Fruit fly (Drosophila melanogaster) whole organism, embryonic: ENCODE measurements around the gene eys.

Experiments
- Aef1 ChIP-seq: fragments of 200-800 bp; sonication (Bioruptor generic); IDR thresholded peaks from 3 replicates; pipeline ENCODE4 v1.3.6; 2022; ENCODE audit warnings: missing biosample characterization, missing genetic modification characterization
- Atf3 ChIP-seq: fragments of 200-800 bp; sonication (Bioruptor generic); optimal IDR thresholded peaks from 3 replicates; lab custom pipeline; 2016; ENCODE audit warnings: missing biosample characterization, missing genetic modification characterization
- Atf6 ChIP-seq: fragments of 200-800 bp; sonication (Bioruptor generic); IDR thresholded peaks from 2 replicates; pipeline ENCODE4 v1.3.6; 2022; ENCODE audit warnings: missing biosample characterization, missing genetic modification characterization
- BtbVII ChIP-seq: fragments of 200-800 bp; sonication (Bioruptor generic); optimal IDR thresholded peaks from 3 replicates; lab custom pipeline; 2017; ENCODE audit warnings: missing biosample characterization, mild to moderate bottlenecking, missing genetic modification characterization
- CG10267 ChIP-seq: fragments of 200-800 bp; sonication (Bioruptor generic); optimal IDR thresholded peaks from 2 replicates; lab custom pipeline; 2018; ENCODE audit warnings: missing biosample characterization, mild to moderate bottlenecking, missing genetic modification characterization, moderate library complexity
- CG10543 ChIP-seq: fragments of 200-800 bp; sonication (Bioruptor generic); optimal IDR thresholded peaks from 3 replicates; lab custom pipeline; 2017; ENCODE audit warnings: missing biosample characterization, mild to moderate bottlenecking, missing genetic modification characterization, moderate library complexity
- CG11560 ChIP-seq: fragments of 200-800 bp; sonication (Bioruptor generic); IDR thresholded peaks from 3 replicates; pipeline ENCODE4 v1.3.6; 2022; ENCODE audit warnings: missing biosample characterization, missing genetic modification characterization
- CG13894 ChIP-seq: fragments of 200-800 bp; sonication (Bioruptor generic); optimal IDR thresholded peaks from 3 replicates; lab custom pipeline; 2018; ENCODE audit warnings: missing biosample characterization, mild to moderate bottlenecking, missing genetic modification characterization, moderate library complexity
- CG14860 ChIP-seq: fragments of 200-800 bp; sonication (Bioruptor generic); IDR thresholded peaks from 3 replicates; pipeline ENCODE4 v1.3.6; 2022; ENCODE audit warnings: missing biosample characterization, missing genetic modification characterization; ENCODE audit not compliant: partially characterized antibody
- CG15479 ChIP-seq: fragments of 200-800 bp; sonication (Bioruptor generic); optimal IDR thresholded peaks from 3 replicates; lab custom pipeline; 2019; ENCODE audit warnings: missing biosample characterization, mild to moderate bottlenecking, missing genetic modification characterization, moderate library complexity
- CG16863 ChIP-seq: fragments of 200-800 bp; sonication (Bioruptor generic); optimal IDR thresholded peaks from 3 replicates; lab custom pipeline; 2016; ENCODE audit warnings: missing biosample characterization, missing genetic modification characterization
- CG2199 ChIP-seq: fragments of 200-800 bp; sonication (Bioruptor generic); IDR thresholded peaks from 3 replicates; pipeline ENCODE4 v1.3.6; 2022; ENCODE audit warnings: missing biosample characterization, missing genetic modification characterization
- CG30403 ChIP-seq: fragments of 200-800 bp; sonication (Bioruptor generic); optimal IDR thresholded peaks from 3 replicates; lab custom pipeline; 2016; ENCODE audit warnings: missing biosample characterization, missing genetic modification characterization
- CG3407 ChIP-seq: fragments of 200-800 bp; sonication (Bioruptor generic); optimal IDR thresholded peaks from 2 replicates; lab custom pipeline; 2018; ENCODE audit warnings: missing biosample characterization, mild to moderate bottlenecking, missing genetic modification characterization
- CG34422 ChIP-seq: fragments of 200-800 bp; sonication (Bioruptor generic); IDR thresholded peaks from 3 replicates; pipeline ENCODE4 v1.3.6; 2022; ENCODE audit warnings: missing biosample characterization, missing genetic modification characterization
- CG6689 ChIP-seq: fragments of 200-800 bp; sonication (Bioruptor generic); IDR thresholded peaks from 2 replicates; pipeline ENCODE4 v1.3.6; 2022; ENCODE audit warnings: missing biosample characterization, missing genetic modification characterization
- CG7357 ChIP-seq: fragments of 200-800 bp; sonication (Bioruptor generic); IDR thresholded peaks from 3 replicates; pipeline ENCODE4 v1.3.6; 2022; ENCODE audit warnings: missing biosample characterization, missing genetic modification characterization
- CG8944 ChIP-seq: fragments of 200-800 bp; sonication (Bioruptor generic); optimal IDR thresholded peaks from 3 replicates; lab custom pipeline; 2016; ENCODE audit warnings: missing biosample characterization, missing genetic modification characterization
- Dek ChIP-seq: fragments of 200-800 bp; sonication (Bioruptor generic); optimal IDR thresholded peaks from 3 replicates; lab custom pipeline; 2019; ENCODE audit warnings: missing biosample characterization, mild to moderate bottlenecking, missing genetic modification characterization, moderate library complexity
- Gsc ChIP-seq: fragments of 200-800 bp; sonication (Bioruptor generic); IDR thresholded peaks from 2 replicates; pipeline ENCODE4 v1.3.6; 2022; ENCODE audit warnings: missing biosample characterization, missing genetic modification characterization
- Jarid2 ChIP-seq: fragments of 200-800 bp; sonication (Bioruptor generic); optimal IDR thresholded peaks from 3 replicates; lab custom pipeline; 2017; ENCODE audit warnings: mild to moderate bottlenecking, missing biosample characterization, missing genetic modification reagents, missing genetic modification characterization
- Kr ChIP-seq: fragments of 200-800 bp; sonication (Bioruptor generic); optimal IDR thresholded peaks from 2 replicates; lab custom pipeline; 2017; ENCODE audit warnings: missing biosample characterization, mild to moderate bottlenecking, missing genetic modification characterization
- Lhr ChIP-seq: fragments of 200-800 bp; sonication (Bioruptor generic); optimal IDR thresholded peaks from 3 replicates; lab custom pipeline; 2017; ENCODE audit warnings: mild to moderate bottlenecking, missing biosample characterization, missing genetic modification reagents, missing genetic modification characterization
- Med ChIP-seq: fragments of 200-800 bp; sonication (Bioruptor generic); peaks from one replicate; lab custom pipeline; 2016; ENCODE audit warnings: missing biosample characterization, missing genetic modification characterization, mild to moderate bottlenecking, inconsistent platforms, moderate library complexity
- Poxn ChIP-seq: fragments of 200-800 bp; sonication (Bioruptor generic); IDR thresholded peaks from 2 replicates; pipeline ENCODE4 v1.3.6; 2022; ENCODE audit warnings: missing biosample characterization, missing genetic modification characterization
- Scr ChIP-seq: fragments of 200-800 bp; sonication (Bioruptor generic); IDR thresholded peaks from 2 replicates; pipeline ENCODE4 v1.3.6; 2022; ENCODE audit warnings: missing biosample characterization, missing genetic modification characterization; ENCODE audit not compliant: partially characterized antibody
- Trl ChIP-seq, 3 experiments: fragments of >200 bp in 2 of 3; fragments of 200-800 bp in 1 of 3; sonication (Bioruptor generic) in 1 of 3; optimal IDR thresholded peaks; 2 replicates in 1 of 3; 3 replicates in 2 of 3; lab custom pipeline; 2016 to 2017; ENCODE audit warnings: missing biosample characterization in 1 of 3, missing genetic modification characterization in 1 of 3
- bowl ChIP-seq: fragments of 200-800 bp; sonication (Bioruptor generic); IDR thresholded peaks from 2 replicates; pipeline ENCODE4 v1.3.6; 2022; ENCODE audit warnings: missing biosample characterization, missing genetic modification characterization
- cas ChIP-seq: fragments of 200-800 bp; sonication (Bioruptor generic); IDR thresholded peaks from 2 replicates; pipeline ENCODE4 v1.3.6; 2022; ENCODE audit warnings: missing biosample characterization, missing genetic modification characterization
- cg ChIP-seq: fragments of 200-800 bp; sonication (Bioruptor generic); optimal IDR thresholded peaks from 3 replicates; lab custom pipeline; 2019; ENCODE audit warnings: missing biosample characterization, mild to moderate bottlenecking, missing genetic modification characterization, moderate library complexity
- corto ChIP-seq: fragments of 200-800 bp; sonication (Bioruptor generic); optimal IDR thresholded peaks from 2 replicates; lab custom pipeline; 2016; ENCODE audit warnings: missing biosample characterization, mild to moderate bottlenecking, missing genetic modification characterization, moderate library complexity
- crc ChIP-seq: fragments of 200-800 bp; sonication (Bioruptor generic); optimal IDR thresholded peaks from 2 replicates; lab custom pipeline; 2016; ENCODE audit warnings: missing biosample characterization, missing genetic modification characterization
- fru ChIP-seq: fragments of >200 bp; optimal IDR thresholded peaks from 2 replicates; lab custom pipeline; 2017
- gce ChIP-seq: fragments of 200-800 bp; sonication (Bioruptor generic); IDR thresholded peaks from 3 replicates; pipeline ENCODE4 v1.3.6; 2022; ENCODE audit warnings: missing biosample characterization, missing genetic modification characterization
- grau ChIP-seq: fragments of 200-800 bp; optimal IDR thresholded peaks from 3 replicates; lab custom pipeline; 2019; ENCODE audit warnings: missing biosample characterization, mild to moderate bottlenecking, missing genetic modification characterization, moderate library complexity
- onecut ChIP-seq: fragments of 200-800 bp; sonication (Bioruptor generic); IDR thresholded peaks from 2 replicates; pipeline ENCODE4 v1.3.6; 2022; ENCODE audit warnings: missing biosample characterization, missing genetic modification characterization
- prd ChIP-seq, 3 experiments: fragments of >200 bp in 2 of 3; fragments of 200-800 bp in 1 of 3; sonication (Bioruptor generic) in 1 of 3; optimal IDR thresholded peaks in 2 of 3; IDR thresholded peaks in 1 of 3; 2 replicates in 2 of 3; 3 replicates in 1 of 3; pipeline versions ENCODE4 v1.3.6 to Lab custom; 2017 to 2022; ENCODE audit warnings: missing biosample characterization in 1 of 3, missing genetic modification characterization in 1 of 3
- pzg ChIP-seq: fragments of 200-800 bp; sonication (Bioruptor generic); optimal IDR thresholded peaks from 3 replicates; lab custom pipeline; 2018; ENCODE audit warnings: missing biosample characterization, mild to moderate bottlenecking, missing genetic modification characterization, moderate library complexity
- zen ChIP-seq: fragments of 200-800 bp; sonication (Bioruptor generic); optimal IDR thresholded peaks from 3 replicates; lab custom pipeline; 2018; ENCODE audit warnings: missing biosample characterization, mild to moderate bottlenecking, missing genetic modification characterization, moderate library complexity
- zf30C ChIP-seq: fragments of 200-800 bp; sonication (Bioruptor generic); optimal IDR thresholded peaks from 3 replicates; lab custom pipeline; 2018; ENCODE audit warnings: missing biosample characterization, mild to moderate bottlenecking, missing genetic modification characterization

eys gene

DNA sequence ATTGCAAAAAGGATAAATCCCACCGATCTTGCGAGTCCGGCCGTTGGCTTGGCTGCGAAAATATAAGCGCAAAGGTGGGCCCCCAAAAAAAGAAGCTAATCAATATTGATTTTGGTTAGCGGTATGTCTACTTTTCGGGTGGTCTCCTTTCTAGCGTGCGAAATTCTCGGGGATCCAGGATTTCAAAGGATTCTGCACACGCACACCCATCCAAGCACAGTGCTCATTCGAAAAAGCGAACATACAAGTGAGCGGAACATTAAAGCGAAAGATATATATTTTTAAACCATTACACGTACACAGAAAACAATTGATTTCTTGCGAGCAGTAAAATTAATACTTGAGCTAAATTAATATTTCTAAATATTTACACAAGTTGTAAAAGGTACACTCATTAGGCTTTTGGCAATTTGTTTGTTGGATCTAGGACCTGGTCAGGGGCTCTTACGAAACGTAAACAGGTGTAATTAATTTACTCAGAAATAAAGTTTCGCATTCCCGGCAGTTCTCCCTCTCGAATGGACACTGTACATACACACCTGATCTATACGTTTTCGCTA lies 54.3 kb downstream of the eys start (continued):
- no peak for TF ChIP-seq Jarid2
- TF ChIP-seq Atf6 (GFP tag; lab: Robert Waterston, UW) = 0 out of 2 replicates have a peak, but pooled peaks have one; percentile 24
- peak; percentile 36 for TF ChIP-seq CG15479 (GFP tag; lab: Kevin White, UChicago)
- no peak for TF ChIP-seq Lhr
- TF ChIP-seq CG13894 (tag; lab: Kevin White, UChicago) = no peak
- TF ChIP-seq Gsc (GFP tag; lab: Robert Waterston, UW) = no peak
- TF ChIP-seq Poxn = no peak
- TF ChIP-seq CG10543 = no peak
- no peak for TF ChIP-seq CG2199 (GFP tag; lab: Robert Waterston, UW)
- TF ChIP-seq CG10267 = no peak
- TF ChIP-seq gce (GFP tag; lab: Robert Waterston, UW) = 0 out of 3 replicates have a peak, but pooled peaks have one; percentile 12
- TF ChIP-seq Atf3 (GFP tag; lab: Kevin White, UChicago) = no peak
- TF ChIP-seq CG6689 = no peak
- TF ChIP-seq pzg = no peak
- no peak for TF ChIP-seq CG11560 (tag; lab: Robert Waterston, UW)
- no peak for TF ChIP-seq Kr (GFP tag; lab: Kevin White, UChicago)
- TF ChIP-seq crc (GFP tag; lab: Kevin White, UChicago) = no peak
- 0 out of 3 replicates have a peak, but pooled peaks have one; percentile 19 for TF ChIP-seq CG34422 (GFP tag; lab: Robert Waterston, UW)
- TF ChIP-seq bowl (GFP tag; lab: Robert Waterston, UW) = no peak
- no peak for TF ChIP-seq zf30C
- TF ChIP-seq fru (lab: Kevin White, UChicago) = no peak
- no peak for TF ChIP-seq CG16863 (GFP tag; lab: Kevin White, UChicago)
- TF ChIP-seq Med = peak; percentile 60
- peak; percentile 2 for TF ChIP-seq corto (GFP tag; lab: Kevin White, UChicago)
- peak; percentile 69 for TF ChIP-seq grau (tag; lab: Kevin White, UChicago)
- 0 out of 2 replicates have a peak, but pooled peaks have one; percentile 11 for TF ChIP-seq onecut (GFP tag; lab: Robert Waterston, UW)
- TF ChIP-seq CG7357 (GFP tag; lab: Robert Waterston, UW) = no peak
- TF ChIP-seq zen (tag; lab: Kevin White, UChicago) = no peak
- TF ChIP-seq CG30403 (GFP tag; lab: Kevin White, UChicago) = no peak
- no peak for TF ChIP-seq CG3407 (GFP tag; lab: Kevin White, UChicago)
- peak; percentile 41 for TF ChIP-seq BtbVII (GFP tag; lab: Kevin White, UChicago)
- no peak for TF ChIP-seq prd (optimal IDR thresholded peaks at IDR 0.05; lab: Kevin White, UChicago)
- TF ChIP-seq prd (GFP tag; IDR thresholded peaks at IDR 0.05; lab: Robert Waterston, UW) = peak; percentile 25; the same call in 1 of the 3 replicates
- no peak for TF ChIP-seq CG8944
- no peak for TF ChIP-seq cas
- TF ChIP-seq Trl (optimal IDR thresholded peaks at IDR 0.05; lab: Kevin White, UChicago) = no peak
- no peak for TF ChIP-seq Trl (GFP tag; optimal IDR thresholded peaks at IDR 0.05; lab: Kevin White, UChicago)
- peak; percentile 47 for TF ChIP-seq cg (GFP tag; lab: Kevin White, UChicago)

DNA sequence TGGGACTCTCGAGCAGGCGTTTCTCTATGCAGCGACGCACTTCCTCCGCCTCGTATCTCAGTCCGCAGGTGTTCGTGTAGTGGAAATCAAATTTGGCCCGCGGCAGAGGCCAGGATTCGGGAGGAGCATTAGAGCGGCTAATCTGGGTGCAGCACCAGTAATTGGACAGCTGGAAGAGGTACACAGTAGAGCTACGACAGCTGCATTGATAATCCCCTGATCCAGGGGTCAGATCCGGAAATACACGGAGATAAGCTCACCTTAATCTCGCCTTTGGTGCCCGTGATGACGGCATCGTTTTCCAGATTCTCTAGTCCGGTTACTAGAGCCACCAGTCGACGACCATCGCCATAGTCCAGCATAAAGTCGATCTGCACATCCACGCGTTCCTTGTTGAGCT lies 58.9 kb downstream of the eys start:
- TF ChIP-seq Scr (GFP tag; lab: Robert Waterston, UW) (no peak), CG14860 (GFP tag; lab: Robert Waterston, UW) (no peak), Dek (no peak), Aef1 (no peak)
